Fruit fly (Drosophila melanogaster): Measurements from ENCODE around the gene ImpL2.

Gene ImpL2

dm6 chr3L:4228187-4228836, 7.6 kb downstream of the ImpL2 start (continued):
- TF ChIP-seq Lhr (GFP tag; optimal IDR thresholded peaks at IDR 0.05) (peak; percentile 96), Bteb2 (GFP tag; optimal IDR thresholded peaks at IDR 0.05) (peak; percentile 82), CG1647 (GFP tag; optimal IDR thresholded peaks at IDR 0.05) (peak; percentile 88), Doc2 (GFP tag; IDR thresholded peaks at IDR 0.05) (peak; percentile 73; the same call in 1 of the 2 replicates), Adf1 (GFP tag; IDR thresholded peaks at IDR 0.05) (peak; percentile 52), CG11093 (GFP tag; IDR thresholded peaks at IDR 0.05) (peak; percentile 94), prd (optimal IDR thresholded peaks at IDR 0.05) (no peak), prd (GFP tag; IDR thresholded peaks at IDR 0.05) (peak; percentile 97), ERR (GFP tag; optimal IDR thresholded peaks at IDR 0.05) (peak; percentile 91), CG4360 (GFP tag; IDR thresholded peaks at IDR 0.05) (peak; percentile 86), NK7.1 (GFP tag; optimal IDR thresholded peaks at IDR 0.05) (peak; percentile 94), fru (optimal IDR thresholded peaks at IDR 0.05) (no peak), Dad (GFP tag; optimal IDR thresholded peaks at IDR 0.05) (peak; percentile 93), vfl (GFP tag; optimal IDR thresholded peaks at IDR 0.05) (peak; percentile 70), Awh (GFP tag; IDR thresholded peaks at IDR 0.05) (peak; percentile 99), CG3407 (GFP tag; optimal IDR thresholded peaks at IDR 0.05) (peak; percentile 96), CG2678 (tag; optimal IDR thresholded peaks at IDR 0.05) (peak; percentile 97), sens-2 (GFP tag; IDR thresholded peaks at IDR 0.05) (peak; percentile 98), da (GFP tag; optimal IDR thresholded peaks at IDR 0.05) (peak; percentile 83), hth (optimal IDR thresholded peaks at IDR 0.05) (no peak), sd (tag; optimal IDR thresholded peaks at IDR 0.05) (peak; percentile 78), dpn (GFP tag; optimal IDR thresholded peaks at IDR 0.05) (peak; percentile 94 to 96), CG4820 (GFP tag; optimal IDR thresholded peaks at IDR 0.05) (peak; percentile 97), CG12219 (GFP tag; optimal IDR thresholded peaks at IDR 0.05) (peak; percentile 97), CG2120 (GFP tag; optimal IDR thresholded peaks at IDR 0.05) (peak; percentile 73), Bdp1 (GFP tag; optimal IDR thresholded peaks at IDR 0.05) (peak; percentile 84), CG1603 (tag; optimal IDR thresholded peaks at IDR 0.05) (peak; percentile 98), caup (GFP tag; optimal IDR thresholded peaks at IDR 0.05; ENCODE audit: severe bottlenecking) (peak; percentile 90), cwo (GFP tag; optimal IDR thresholded peaks at IDR 0.05) (peak; percentile 85), her (GFP tag; optimal IDR thresholded peaks at IDR 0.05) (peak; percentile 80), kah (GFP tag; optimal IDR thresholded peaks at IDR 0.05) (peak; percentile 96), ken (GFP tag; IDR thresholded peaks at IDR 0.05) (peak; percentile 98), sqz (GFP tag; optimal IDR thresholded peaks at IDR 0.05) (peak; percentile 92), CG8765 (GFP tag; IDR thresholded peaks at IDR 0.05) (peak; percentile 76; the same call in 1 of the 2 replicates), CG11723 (GFP tag; optimal IDR thresholded peaks at IDR 0.05) (peak; percentile 96), lov (optimal IDR thresholded peaks at IDR 0.05) (no peak), lov (GFP tag; IDR thresholded peaks at IDR 0.05) (peak; percentile 97), CG5180 (GFP tag; optimal IDR thresholded peaks at IDR 0.05) (peak; percentile 92), NfI (GFP tag; optimal IDR thresholded peaks at IDR 0.05) (peak; percentile 96), Dbx (GFP tag; IDR thresholded peaks at IDR 0.05) (peak; percentile 79), unpg (GFP tag; optimal IDR thresholded peaks at IDR 0.05) (peak; percentile 97), twi (tag; optimal IDR thresholded peaks at IDR 0.05) (peak; percentile 94), gsb-n (tag; optimal IDR thresholded peaks at IDR 0.05) (peak; percentile 97), CG6813 (GFP tag; optimal IDR thresholded peaks at IDR 0.05) (peak; percentile 95), emc (GFP tag; optimal IDR thresholded peaks at IDR 0.05) (peak; percentile 67), sc (optimal IDR thresholded peaks at IDR 0.05) (no peak), sc (GFP tag; optimal IDR thresholded peaks at IDR 0.05) (peak; percentile 95), MESR4 (GFP tag; optimal IDR thresholded peaks at IDR 0.05) (peak; percentile 56), CrebB (tag; optimal IDR thresholded peaks at IDR 0.05) (peak; percentile 93), CG15011 (GFP tag; optimal IDR thresholded peaks at IDR 0.05) (peak; percentile 84), CG10543 (GFP tag; optimal IDR thresholded peaks at IDR 0.05) (peak; percentile 94)

Measured in whole organism, embryonic.